Fruit fly (Drosophila melanogaster) whole organism, embryonic: ENCODE results near the gene Clc.
A peak's percentile ranks its signal among the peaks of the same experiment; 100 is the strongest.

Experiments
- Asciz ChIP-seq: fragments of 200-800 bp; sonication (Bioruptor generic); optimal IDR thresholded peaks from 2 replicates; lab custom pipeline; 2017; ENCODE audit warnings: missing biosample characterization, mild to moderate bottlenecking, missing genetic modification characterization, missing genetic modification reagents
- Awh ChIP-seq: fragments of 200-800 bp; sonication (Bioruptor generic); IDR thresholded peaks from 2 replicates; pipeline ENCODE4, ENCODE4 v1.3.6; 2022; ENCODE audit warnings: missing biosample characterization, missing genetic modification characterization
- B-H1 ChIP-seq: fragments of 200-800 bp; sonication (Bioruptor generic); IDR thresholded peaks from 3 replicates; pipeline ENCODE4 v1.3.6; 2022; ENCODE audit warnings: missing biosample characterization, missing genetic modification characterization
- Bteb2 ChIP-seq: fragments of 200-800 bp; sonication (Bioruptor generic); optimal IDR thresholded peaks from 2 replicates; lab custom pipeline; 2016; ENCODE audit warnings: missing biosample characterization, missing genetic modification characterization
- CG11085 ChIP-seq: fragments of 200-800 bp; sonication (Bioruptor generic); IDR thresholded peaks from 2 replicates; pipeline ENCODE4 v1.3.6; 2022; ENCODE audit warnings: missing biosample characterization, missing genetic modification characterization
- CG11696 ChIP-seq: fragments of 200-800 bp; sonication (Bioruptor generic); IDR thresholded peaks from 2 replicates; pipeline ENCODE4 v1.3.6; 2022; ENCODE audit warnings: missing biosample characterization, missing genetic modification characterization
- CG12219 ChIP-seq: fragments of 200-800 bp; sonication (Bioruptor generic); optimal IDR thresholded peaks from 3 replicates; lab custom pipeline; 2018; ENCODE audit warnings: missing biosample characterization, mild to moderate bottlenecking, missing genetic modification characterization
- CG13424 ChIP-seq: fragments of 200-800 bp; sonication (Bioruptor generic); optimal IDR thresholded peaks from 2 replicates; lab custom pipeline; 2019; ENCODE audit warnings: missing biosample characterization, mild to moderate bottlenecking, missing genetic modification characterization, moderate library complexity
- CG13775 ChIP-seq: fragments of 200-800 bp; sonication (Bioruptor generic); optimal IDR thresholded peaks from 3 replicates; lab custom pipeline; 2017; ENCODE audit warnings: missing biosample characterization, mild to moderate bottlenecking, missing genetic modification characterization
- CG17359 ChIP-seq: fragments of 200-800 bp; sonication (Bioruptor generic); optimal IDR thresholded peaks from 3 replicates; lab custom pipeline; 2018; ENCODE audit warnings: missing biosample characterization, mild to moderate bottlenecking, missing genetic modification characterization, moderate library complexity
- CG17612 ChIP-seq: fragments of 200-800 bp; sonication (Bioruptor generic); IDR thresholded peaks from 2 replicates; pipeline ENCODE4 v1.3.6; 2022; ENCODE audit warnings: missing biosample characterization, missing genetic modification characterization
- CG1832 ChIP-seq: fragments of 200-800 bp; sonication (Bioruptor generic); optimal IDR thresholded peaks from 2 replicates; lab custom pipeline; 2017; ENCODE audit warnings: missing biosample characterization, mild to moderate bottlenecking, missing genetic modification characterization, inconsistent platforms
- CG33213 ChIP-seq: fragments of 200-800 bp; sonication (Bioruptor generic); optimal IDR thresholded peaks from 3 replicates; lab custom pipeline; 2016; ENCODE audit warnings: missing biosample characterization, missing genetic modification characterization
- CG33557 ChIP-seq: fragments of 200-800 bp; sonication (Bioruptor generic); optimal IDR thresholded peaks from 2 replicates; lab custom pipeline; 2019; ENCODE audit warnings: missing biosample characterization, mild to moderate bottlenecking, missing genetic modification characterization, moderate library complexity
- CG3995 ChIP-seq: fragments of 200-800 bp; sonication (Bioruptor generic); optimal IDR thresholded peaks from 3 replicates; lab custom pipeline; 2016; ENCODE audit warnings: missing biosample characterization, missing genetic modification characterization
- CG4282 ChIP-seq: fragments of 200-800 bp; sonication (Bioruptor generic); optimal IDR thresholded peaks from 2 replicates; lab custom pipeline; 2016; ENCODE audit warnings: missing biosample characterization, missing genetic modification characterization
- CG43689 ChIP-seq: fragments of 200-800 bp; sonication (Bioruptor generic); IDR thresholded peaks from 2 replicates; pipeline ENCODE4 v1.3.6; 2022; ENCODE audit warnings: missing biosample characterization, missing genetic modification characterization
- CG4404 ChIP-seq: fragments of 200-800 bp; sonication (Bioruptor generic); IDR thresholded peaks from 2 replicates; pipeline ENCODE4 v1.3.6; 2022; ENCODE audit warnings: missing biosample characterization, missing genetic modification characterization
- CG4707 ChIP-seq: fragments of 200-800 bp; sonication (Bioruptor generic); optimal IDR thresholded peaks from 2 replicates; lab custom pipeline; 2018; ENCODE audit warnings: missing biosample characterization, mild to moderate bottlenecking, missing genetic modification characterization, moderate library complexity
- CG5245 ChIP-seq: fragments of 200-800 bp; sonication (Bioruptor generic); optimal IDR thresholded peaks from 3 replicates; lab custom pipeline; 2016; ENCODE audit warnings: missing biosample characterization, missing genetic modification characterization
- Dip3 ChIP-seq: fragments of 200-800 bp; sonication (Bioruptor generic); optimal IDR thresholded peaks from 3 replicates; lab custom pipeline; 2016; ENCODE audit warnings: missing biosample characterization, missing genetic modification characterization
- Dp ChIP-seq: fragments of 200-800 bp; sonication (Bioruptor generic); optimal IDR thresholded peaks from 2 replicates; lab custom pipeline; 2018; ENCODE audit warnings: missing biosample characterization, mild to moderate bottlenecking, missing genetic modification characterization, moderate library complexity
- HmgZ ChIP-seq: fragments of 200-800 bp; sonication (Bioruptor generic); optimal IDR thresholded peaks from 2 replicates; lab custom pipeline; 2018; ENCODE audit warnings: missing biosample characterization, mild to moderate bottlenecking, missing genetic modification characterization
- Lim3 ChIP-seq: fragments of 200-800 bp; sonication (Bioruptor generic); IDR thresholded peaks from 2 replicates; pipeline ENCODE4 v1.3.6; 2022; ENCODE audit warnings: missing biosample characterization, missing genetic modification characterization
- MTF-1 ChIP-seq: fragments of 200-800 bp; sonication (Bioruptor generic); optimal IDR thresholded peaks from 2 replicates; lab custom pipeline; 2018; ENCODE audit warnings: missing biosample characterization, mild to moderate bottlenecking, missing genetic modification characterization, borderline replicate concordance
- Mad ChIP-seq: fragments of 200-800 bp; sonication (Bioruptor generic); optimal IDR thresholded peaks from 2 replicates; lab custom pipeline; 2016; ENCODE audit warnings: missing biosample characterization, missing genetic modification characterization
- Mes4 ChIP-seq: fragments of 200-800 bp; sonication (Bioruptor generic); optimal IDR thresholded peaks from 2 replicates; lab custom pipeline; 2016; ENCODE audit warnings: missing biosample characterization, missing genetic modification characterization
- NC2α ChIP-seq: fragments of 200-800 bp; sonication (Bioruptor generic); optimal IDR thresholded peaks from 2 replicates; lab custom pipeline; 2016; ENCODE audit warnings: missing biosample characterization, missing genetic modification characterization
- NC2β ChIP-seq: fragments of 200-800 bp; sonication (Bioruptor generic); optimal IDR thresholded peaks from 2 replicates; lab custom pipeline; 2016; ENCODE audit warnings: missing biosample characterization, missing genetic modification characterization
- Sry-β ChIP-seq: fragments of 200-800 bp; sonication (Bioruptor generic); optimal IDR thresholded peaks from 2 replicates; lab custom pipeline; 2018; ENCODE audit warnings: missing biosample characterization, mild to moderate bottlenecking, missing genetic modification characterization, moderate library complexity
- Usf ChIP-seq: fragments of 200-800 bp; sonication (Bioruptor generic); optimal IDR thresholded peaks from 2 replicates; lab custom pipeline; 2017; ENCODE audit warnings: missing genotype, missing biosample characterization, missing genetic modification characterization
- al ChIP-seq: fragments of 200-800 bp; sonication (Bioruptor generic); IDR thresholded peaks from 2 replicates; pipeline ENCODE4 v1.3.6; 2022; ENCODE audit warnings: missing biosample characterization, missing genetic modification characterization
- ato ChIP-seq: fragments of 200-800 bp; sonication (Bioruptor generic); IDR thresholded peaks from 2 replicates; pipeline ENCODE4 v1.3.6; 2022; ENCODE audit warnings: missing biosample characterization, missing genetic modification characterization; ENCODE audit not compliant: partially characterized antibody
- cad ChIP-seq: fragments of >200 bp; optimal IDR thresholded peaks from 2 replicates; lab custom pipeline; 2017; ENCODE audit warnings: missing biosample characterization, missing genetic modification characterization
- crol ChIP-seq: fragments of 200-800 bp; sonication (Bioruptor generic); IDR thresholded peaks from 2 replicates; pipeline ENCODE4 v1.3.6; 2022; ENCODE audit warnings: missing biosample characterization, missing genetic modification characterization
- dati ChIP-seq: fragments of 200-800 bp; sonication (Bioruptor generic); IDR thresholded peaks from 2 replicates; pipeline ENCODE4 v1.3.6; 2022; ENCODE audit warnings: missing biosample characterization, missing genetic modification characterization
- dimm ChIP-seq: fragments of 200-800 bp; sonication (Bioruptor generic); IDR thresholded peaks from 2 replicates; pipeline ENCODE4 v1.3.6; 2022; ENCODE audit warnings: missing biosample characterization, missing genetic modification characterization
- dmrt99B ChIP-seq: fragments of 200-800 bp; sonication (Bioruptor generic); optimal IDR thresholded peaks from 2 replicates; lab custom pipeline; 2018; ENCODE audit warnings: missing biosample characterization, mild to moderate bottlenecking, missing genetic modification characterization, moderate library complexity
- exex ChIP-seq: fragments of 200-800 bp; sonication (Bioruptor generic); optimal IDR thresholded peaks from 4 replicates; lab custom pipeline; 2018; ENCODE audit warnings: missing biosample characterization, mild to moderate bottlenecking, missing genetic modification characterization, moderate library complexity
- fu2 ChIP-seq: fragments of 200-800 bp; sonication (Bioruptor generic); optimal IDR thresholded peaks from 2 replicates; lab custom pipeline; 2016; ENCODE audit warnings: missing biosample characterization, missing genetic modification characterization
- lmd ChIP-seq: fragments of 200-800 bp; sonication (Bioruptor generic); IDR thresholded peaks from 2 replicates; pipeline ENCODE4 v1.3.6; 2022; ENCODE audit warnings: missing biosample characterization, missing genetic modification characterization
- mirr ChIP-seq: fragments of 200-800 bp; sonication (Bioruptor generic); optimal IDR thresholded peaks from 3 replicates; lab custom pipeline; 2018; ENCODE audit warnings: missing biosample characterization, mild to moderate bottlenecking, missing genetic modification characterization
- mld ChIP-seq: fragments of 200-800 bp; sonication (Bioruptor generic); IDR thresholded peaks from 3 replicates; pipeline ENCODE4 v1.3.6; 2022; ENCODE audit warnings: missing biosample characterization, missing genetic modification characterization; ENCODE audit not compliant: partially characterized antibody
- row ChIP-seq: fragments of 200-800 bp; sonication (Bioruptor generic); IDR thresholded peaks from 3 replicates; pipeline ENCODE4 v1.3.6; 2022; ENCODE audit warnings: missing biosample characterization, missing genetic modification characterization
- sc ChIP-seq, 3 experiments: fragments of >200 bp in 2 of 3; fragments of 200-800 bp in 1 of 3; sonication (Bioruptor generic) in 1 of 3; optimal IDR thresholded peaks; 2 replicates in 2 of 3; 3 replicates in 1 of 3; lab custom pipeline; 2017; ENCODE audit warnings: mild to moderate bottlenecking in 1 of 3, missing biosample characterization in 1 of 3, missing genetic modification characterization in 1 of 3, missing genetic modification reagents in 1 of 3
- seq ChIP-seq: fragments of 200-800 bp; sonication (Bioruptor generic); IDR thresholded peaks from 2 replicates; pipeline ENCODE4 v1.3.6; 2022; ENCODE audit warnings: missing biosample characterization, missing genetic modification characterization
- sim ChIP-seq: fragments of 200-800 bp; sonication (Bioruptor generic); IDR thresholded peaks from 2 replicates; pipeline ENCODE4 v1.3.6; 2022; ENCODE audit warnings: missing biosample characterization, missing genetic modification characterization
- tgo ChIP-seq: fragments of 200-800 bp; sonication (Bioruptor generic); IDR thresholded peaks from 3 replicates; pipeline ENCODE4 v1.3.6; 2022; ENCODE audit warnings: missing biosample characterization, missing genetic modification characterization

Clc gene

dm6 chr3L:20241987-20242982 lies 1.4 kb downstream of the Clc start (continued):
- TF ChIP-seq Dp (GFP tag; lab: Kevin White, UChicago) (no peak), CG43689 (GFP tag; lab: Robert Waterston, UW) (0 out of 2 replicates have a peak, but pooled peaks have one; percentile 29), al (GFP tag; lab: Robert Waterston, UW) (peak; percentile 32; the same call in 1 of the 2 replicates), CG4282 (GFP tag; lab: Kevin White, UChicago) (no peak), Mad (GFP tag; lab: Kevin White, UChicago) (no peak), dmrt99B (peak; percentile 64), lmd (GFP tag; lab: Robert Waterston, UW) (peak; percentile 64), NC2β (no peak), CG13775 (GFP tag; lab: Kevin White, UChicago) (peak; percentile 78), Usf (GFP tag; lab: Kevin White, UChicago) (no peak), fu2 (no peak), sc (optimal IDR thresholded peaks at IDR 0.05; lab: Kevin White, UChicago) (no peak), sc (GFP tag; optimal IDR thresholded peaks at IDR 0.05; lab: Kevin White, UChicago) (peak; percentile 34), dati (GFP tag; lab: Robert Waterston, UW) (no peak), MTF-1 (GFP tag; lab: Kevin White, UChicago) (no peak), CG17359 (tag; lab: Kevin White, UChicago) (peak; percentile 69), CG33557 (peak; percentile 39), Bteb2 (GFP tag; lab: Kevin White, UChicago) (no peak), CG11696 (GFP tag; lab: Robert Waterston, UW) (0 out of 2 replicates have a peak, but pooled peaks have one; percentile 40), CG13424 (tag; lab: Kevin White, UChicago) (peak; percentile 75), seq (no peak), Awh (GFP tag; lab: Robert Waterston, UW) (no peak), CG17612 (GFP tag; lab: Robert Waterston, UW) (peak; percentile 29; the same call in 1 of the 2 replicates), mld (no peak), Lim3 (GFP tag; lab: Robert Waterston, UW) (no peak), B-H1 (GFP tag; lab: Robert Waterston, UW) (no peak; the same call in 1 of the 3 replicates), CG12219 (GFP tag; lab: Kevin White, UChicago) (peak; percentile 2), dimm (no peak), CG4707 (GFP tag; lab: Kevin White, UChicago) (no peak), exex (tag; lab: Kevin White, UChicago) (no peak), CG5245 (GFP tag; lab: Kevin White, UChicago) (no peak), row (GFP tag; lab: Robert Waterston, UW) (peak; percentile 87), CG1832 (GFP tag; lab: Kevin White, UChicago) (no peak), mirr (no peak), CG33213 (GFP tag; lab: Kevin White, UChicago) (no peak), sim (GFP tag; lab: Robert Waterston, UW) (0 out of 2 replicates have a peak, but pooled peaks have one; percentile 7), CG4404 (peak; percentile 43), crol (no peak), Dip3 (GFP tag; lab: Kevin White, UChicago) (no peak), CG3995 (GFP tag; lab: Kevin White, UChicago) (peak; percentile 11), ato (GFP tag; lab: Robert Waterston, UW) (no peak), CG11085 (GFP tag; lab: Robert Waterston, UW) (peak; percentile 20), Asciz (GFP tag; lab: Kevin White, UChicago) (peak; percentile 56), NC2α (no peak), Sry-β (no peak), cad (GFP tag; lab: Kevin White, UChicago) (peak; percentile 28), tgo (GFP tag; lab: Robert Waterston, UW) (no peak; the same call in 1 of the 3 replicates), HmgZ (tag; lab: Kevin White, UChicago) (peak; percentile 9), Mes4 (GFP tag; lab: Kevin White, UChicago) (no peak)
